Worm (Caenorhabditis elegans) whole organism, dauer: Measurements from ENCODE around the gene lact-5.
"Not testable (repeated sequence)": the region's sequence is repeated elsewhere in the genome, so short reads cannot be mapped to it uniquely, and the experiment has no call there.

Experiments used
- unc-62 ChIP-seq: sonication (generic microtip); optimal IDR thresholded peaks from 2 replicates; lab custom pipeline; 2017; ENCODE audit warnings: missing biosample characterization, missing genetic modification reagents, missing genetic modification characterization

Gene lact-5

ce11 chrII:4837659-4838058 is 16.1 kb upstream of the lact-5 start, which contains the start of gene C33F10.12:
C33F10.12 (minus strand) TSS chrII:4837759.
- no peak for TF ChIP-seq unc-62 (GFP tag; lab: Kevin White, UChicago)

DNA sequence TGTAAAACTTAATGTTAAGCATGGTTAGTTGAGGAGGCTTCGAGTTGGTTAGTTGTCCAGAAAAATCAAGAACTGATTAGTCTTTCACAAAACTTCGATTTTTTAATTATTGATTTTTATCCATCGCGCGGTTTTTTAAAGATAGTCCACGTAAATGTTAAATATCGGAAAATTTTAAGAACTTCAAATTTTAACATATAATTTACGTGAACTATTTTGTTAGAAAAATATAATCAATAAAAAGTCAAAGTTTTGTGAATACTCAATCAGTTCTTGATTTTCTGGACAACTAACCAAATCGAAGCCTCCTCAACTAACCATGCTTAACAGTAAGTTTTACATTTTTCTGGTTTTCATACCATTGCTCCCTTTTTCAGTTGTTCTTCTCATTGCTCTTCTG is 13.2 kb upstream of the lact-5 start, which contains the start of the genes C33F10.11 and C33F10.1:
Gene C33F10.11, minus strand, starts transcription at position 101 of the 400 bp plus-strand sequence.
Gene C33F10.1, plus strand, starts transcription at position 263 of the 400 bp plus-strand sequence.
- no peak for TF ChIP-seq unc-62 (GFP tag; lab: Kevin White, UChicago)

ce11 chrII:4827734-4828609 is 6.4 kb upstream of the lact-5 start, which contains the start of the genes fbxb-88 and tbck-1:
fbxb-88 (minus strand) TSS chrII:4827884.
tbck-1 (plus strand) TSS chrII:4828559.
- no peak for TF ChIP-seq unc-62 (GFP tag; lab: Kevin White, UChicago)

ce11 chrII:4825133-4825532 is 3.6 kb upstream of the lact-5 start, which contains the start of the genes C33F10.8 and msp-40:
C33F10.8 (minus strand) TSS chrII:4825233.
msp-40 (plus strand) TSS chrII:4825414.
- TF ChIP-seq unc-62 (GFP tag; lab: Kevin White, UChicago) = not testable (repeated sequence)

DNA sequence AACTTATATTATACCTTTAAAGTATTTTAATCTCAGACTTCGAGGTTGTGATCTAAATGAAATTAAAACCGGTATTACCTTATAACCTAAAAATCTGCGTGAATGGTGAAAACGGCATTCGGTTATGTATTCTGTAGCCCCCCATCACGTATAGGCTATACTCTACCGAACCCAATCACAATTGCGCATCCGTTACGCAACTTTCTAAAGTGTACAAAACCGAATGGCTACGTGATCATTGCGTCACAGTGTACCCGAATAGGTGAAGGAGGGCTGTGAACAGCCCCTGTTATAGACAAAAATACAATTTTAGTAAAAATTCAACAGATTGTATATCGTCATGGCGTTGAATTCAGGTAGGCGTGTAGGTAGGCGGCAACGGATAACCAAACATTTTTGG is 1.1 kb upstream of the lact-5 start:
- no peak for TF ChIP-seq unc-62 (GFP tag; lab: Kevin White, UChicago)

DNA sequence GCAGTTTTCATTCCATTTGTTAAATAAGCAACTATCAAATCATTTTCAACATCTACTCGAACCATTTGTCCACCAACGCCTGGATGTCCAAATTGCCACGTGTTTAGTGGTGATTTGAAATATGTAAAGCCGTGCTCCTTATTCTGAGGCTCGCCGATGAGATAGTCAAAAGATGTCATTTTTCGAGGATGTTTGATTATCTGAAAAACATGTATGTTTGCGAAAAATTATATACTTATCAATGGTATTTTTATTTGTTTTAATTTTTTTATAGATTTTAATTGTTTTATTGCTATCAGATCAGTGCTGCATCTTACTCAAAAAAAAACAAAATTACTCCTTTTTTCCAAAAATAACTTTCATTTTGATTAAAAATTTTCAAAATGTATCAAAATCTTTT is 2.8 kb downstream of the lact-5 start:
- no peak for TF ChIP-seq unc-62 (GFP tag; lab: Kevin White, UChicago)

- TF ChIP-seq unc-62 (GFP tag; lab: Kevin White, UChicago) = no peak
Measured at ce11 chrII:4815356-4815755, 6.2 kb downstream of the lact-5 start.

- TF ChIP-seq unc-62 (GFP tag; lab: Kevin White, UChicago) = no peak
Measured at ce11 chrII:4811986-4812385, 9.6 kb downstream of the lact-5 start, which contains the start of gene rig-6. rig-6 (minus strand) TSS chrII:4812086.

DNA sequence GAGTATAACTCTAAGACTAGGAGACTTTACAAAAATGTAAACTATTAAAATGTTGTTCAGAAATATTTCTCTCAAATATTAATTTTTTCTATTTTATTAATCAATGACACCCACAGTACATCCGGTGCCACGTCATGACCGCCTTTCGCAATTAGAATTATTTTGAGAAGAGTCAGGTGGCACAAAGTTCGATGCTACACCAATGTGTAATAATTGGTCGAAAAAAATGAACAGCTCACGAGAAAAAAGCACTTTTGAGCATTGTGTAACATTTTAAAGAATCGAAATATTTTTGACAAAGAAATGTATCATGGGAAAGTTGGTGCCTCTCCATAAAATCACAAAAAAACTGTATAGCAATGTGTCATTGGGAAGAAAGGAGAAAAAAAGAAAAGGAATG is 14.8 kb downstream of the lact-5 start:
- no peak for TF ChIP-seq unc-62 (GFP tag; lab: Kevin White, UChicago)

DNA sequence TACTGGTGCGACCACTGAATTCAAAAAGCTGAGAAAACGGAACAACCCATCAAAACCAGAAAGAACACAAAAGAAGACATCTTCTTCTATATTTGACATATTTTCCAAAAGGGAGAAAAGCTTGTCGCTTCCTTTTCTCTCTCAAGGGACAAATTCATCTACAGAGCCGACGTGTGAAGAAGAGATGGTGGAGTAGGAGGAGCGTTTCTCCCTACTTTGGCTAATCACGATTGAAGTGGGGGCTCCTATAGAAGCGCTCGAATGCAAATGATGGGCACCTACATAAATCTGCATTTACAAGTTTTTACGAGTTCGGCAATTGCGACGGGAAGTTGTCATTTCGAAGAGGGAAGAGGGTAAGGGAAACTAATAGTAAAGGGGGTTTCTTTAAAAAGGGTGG is 15.3 kb downstream of the lact-5 start:
- no peak for TF ChIP-seq unc-62 (GFP tag; lab: Kevin White, UChicago)

ce11 chrII:4805799-4806198 is 15.7 kb downstream of the lact-5 start:
- no peak for TF ChIP-seq unc-62 (GFP tag; lab: Kevin White, UChicago)

ce11 chrII:4802917-4803316 is 18.6 kb downstream of the lact-5 start:
- no peak for TF ChIP-seq unc-62 (GFP tag; lab: Kevin White, UChicago)

ce11 chrII:4800524-4800923 is 21.0 kb downstream of the lact-5 start:
- TF ChIP-seq unc-62 (GFP tag; lab: Kevin White, UChicago) = no peak

- TF ChIP-seq unc-62 (GFP tag; lab: Kevin White, UChicago) = no peak
Measured at ce11 chrII:4797071-4797470, 24.5 kb downstream of the lact-5 start, which contains the start of gene C33F10.14. C33F10.14 (plus strand) TSS chrII:4797371.

- TF ChIP-seq unc-62 (GFP tag; lab: Kevin White, UChicago) = no peak
Measured at ce11 chrII:4795461-4795860, 26.1 kb downstream of the lact-5 start, which contains the start of gene C33F10.4. C33F10.4 (plus strand) TSS chrII:4795761.

ce11 chrII:4793320-4793719 is 28.2 kb downstream of the lact-5 start:
- TF ChIP-seq unc-62 (GFP tag; lab: Kevin White, UChicago) = no peak
